Fruit fly (Drosophila melanogaster): ENCODE data around the gene CG18170.

CG18170 gene

dm6 chr3L:1639185-1639812 lies 36.5 kb downstream of the CG18170 start, which contains the start of the genes Mettl2 and Bgb (continued):
- TF ChIP-seq stwl (tag; optimal IDR thresholded peaks at IDR 0.05) (peak; percentile 42), D19B (GFP tag; optimal IDR thresholded peaks at IDR 0.05) (peak; percentile 63), CG10366 (GFP tag; IDR thresholded peaks at IDR 0.05) (peak; percentile 69), scrt (GFP tag; optimal IDR thresholded peaks at IDR 0.05) (no peak), CG17568 (GFP tag; optimal IDR thresholded peaks at IDR 0.05) (no peak), fd3F (GFP tag; optimal IDR thresholded peaks at IDR 0.05) (peak; percentile 61), CG13287 (GFP tag; IDR thresholded peaks at IDR 0.05; ENCODE audit: partially characterized antibody) (peak; percentile 83), Chrac-16 (GFP tag; optimal IDR thresholded peaks at IDR 0.05) (peak; percentile 76), Taf1 (GFP tag; IDR thresholded peaks at IDR 0.05) (peak; percentile 73), MTF-1 (GFP tag; optimal IDR thresholded peaks at IDR 0.05; ENCODE audit: borderline replicate concordance) (no peak), Deaf1 (tag; optimal IDR thresholded peaks at IDR 0.05) (peak; percentile 27), onecut (GFP tag; IDR thresholded peaks at IDR 0.05) (peak; percentile 30; the same call in 1 of the 2 replicates), CG2202 (tag; optimal IDR thresholded peaks at IDR 0.05) (peak; percentile 1), seq (GFP tag; IDR thresholded peaks at IDR 0.05) (peak; percentile 44; the same call in 1 of the 2 replicates), Trl (optimal IDR thresholded peaks at IDR 0.05) (peak in 1 of 2 experiments; percentile 9), Trl (GFP tag; optimal IDR thresholded peaks at IDR 0.05) (peak; percentile 83), CTCF (GFP tag; optimal IDR thresholded peaks at IDR 0.05) (no peak), CG1792 (GFP tag; optimal IDR thresholded peaks at IDR 0.05) (peak; percentile 74), CG17802 (tag; optimal IDR thresholded peaks at IDR 0.05) (peak; percentile 34), unpg (GFP tag; optimal IDR thresholded peaks at IDR 0.05) (peak; percentile 71), Dll (GFP tag; IDR thresholded peaks at IDR 0.05; ENCODE audit: partially characterized antibody) (peak; percentile 85), Doc2 (GFP tag; IDR thresholded peaks at IDR 0.05) (peak; percentile 57; the same call in 1 of the 2 replicates), CG2129 (GFP tag; IDR thresholded peaks at IDR 0.05; ENCODE audit: partially characterized antibody) (peak; percentile 57), CG3995 (GFP tag; optimal IDR thresholded peaks at IDR 0.05) (peak; percentile 35), CG12659 (GFP tag; optimal IDR thresholded peaks at IDR 0.05) (peak; percentile 78), CG17612 (GFP tag; IDR thresholded peaks at IDR 0.05) (peak; percentile 69), Jarid2 (GFP tag; optimal IDR thresholded peaks at IDR 0.05) (no peak), Elba2 (GFP tag; optimal IDR thresholded peaks at IDR 0.05) (peak; percentile 23), Tbp (GFP tag; optimal IDR thresholded peaks at IDR 0.05) (no peak), Stat92E (GFP tag; optimal IDR thresholded peaks at IDR 0.05) (no peak), pzg (GFP tag; optimal IDR thresholded peaks at IDR 0.05) (peak; percentile 67), CG10147 (GFP tag; optimal IDR thresholded peaks at IDR 0.05) (peak; percentile 76), sd (tag; optimal IDR thresholded peaks at IDR 0.05) (no peak), CG18011 (GFP tag; optimal IDR thresholded peaks at IDR 0.05) (peak; percentile 36), chif (GFP tag; optimal IDR thresholded peaks at IDR 0.05) (peak; percentile 70 to 84), CG18476 (GFP tag; optimal IDR thresholded peaks at IDR 0.05) (peak; percentile 62), Usf (GFP tag; optimal IDR thresholded peaks at IDR 0.05) (peak; percentile 52), CG7357 (GFP tag; IDR thresholded peaks at IDR 0.05) (peak; percentile 75), CG10267 (tag; optimal IDR thresholded peaks at IDR 0.05) (peak; percentile 66), C15 (GFP tag; IDR thresholded peaks at IDR 0.05) (peak; percentile 46; the same call in 1 of the 3 replicates), usp (GFP tag; optimal IDR thresholded peaks at IDR 0.05) (no peak), YL-1 (GFP tag; optimal IDR thresholded peaks at IDR 0.05) (peak; percentile 58), wdn (GFP tag; IDR thresholded peaks at IDR 0.05) (peak; percentile 59; the same call in 1 of the 2 replicates), CG16863 (GFP tag; optimal IDR thresholded peaks at IDR 0.05) (peak; percentile 49), CoRest (tag; optimal IDR thresholded peaks at IDR 0.05) (peak; percentile 83), toy (GFP tag; IDR thresholded peaks at IDR 0.05) (peak; percentile 51; the same call in 1 of the 2 replicates), prd (optimal IDR thresholded peaks at IDR 0.05) (no peak), prd (GFP tag; IDR thresholded peaks at IDR 0.05) (peak; percentile 91), CG2678 (tag; optimal IDR thresholded peaks at IDR 0.05) (peak; percentile 85), tgo (GFP tag; IDR thresholded peaks at IDR 0.05) (peak; percentile 86)

All from whole organism, embryonic.